Worm (Caenorhabditis elegans) whole organism, L2 larva: ENCODE results near the gene del-9.

Source experiments
- R02D3.7 ChIP-seq: fragments of 150-350 bp; optimal IDR thresholded peaks from 2 replicates; lab custom pipeline; 2014; ENCODE audit warnings: missing biosample characterization, missing genetic modification characterization
- elt-1 ChIP-seq: fragments of 150-350 bp; optimal IDR thresholded peaks from 2 replicates; lab custom pipeline; 2014; ENCODE audit warnings: missing biosample characterization, missing genetic modification characterization
- elt-3 ChIP-seq: sonication (generic microtip); optimal IDR thresholded peaks from 2 replicates; lab custom pipeline; 2017; ENCODE audit warnings: missing biosample characterization, missing genetic modification characterization
- mdl-1 ChIP-seq, 2 experiments: fragments of 150-350 bp in 1 of 2; sonication (generic microtip) in 1 of 2; optimal IDR thresholded peaks; 2 replicates each; lab custom pipeline; 2017; ENCODE audit warnings: missing biosample characterization in 2 of 2, missing genetic modification characterization in 2 of 2
- nhr-11 ChIP-seq: fragments of 150-350 bp; optimal IDR thresholded peaks from 2 replicates; lab custom pipeline; 2014; ENCODE audit warnings: missing biosample characterization, missing genetic modification characterization

ce11 chrX:3602622-3603021, 14.5 kb downstream of the del-9 start:
- no peak for TF ChIP-seq R02D3.7
- no peak for TF ChIP-seq elt-3 (tag; lab: Kevin White, UChicago)
- TF ChIP-seq mdl-1 (tag; optimal IDR thresholded peaks at IDR 0.05; lab: Kevin White, UChicago): no peak
- no peak for TF ChIP-seq elt-1 (tag; lab: Kevin White, UChicago)
- no peak for TF ChIP-seq nhr-11 (tag; lab: Kevin White, UChicago)
